Worm (Caenorhabditis elegans): ENCODE results near the gene tlk-1.

The tlk-1 gene

ce11 chrIII:9666239-9666638 is 33.4 kb upstream of the tlk-1 start (continued):
- no peak for TF ChIP-seq C04F5.9 (tag; optimal IDR thresholded peaks at IDR 0.05)
- no peak for TF ChIP-seq nhr-237 (tag; optimal IDR thresholded peaks at IDR 0.05)
- TF ChIP-seq unc-130 (tag; optimal IDR thresholded peaks at IDR 0.05): no peak
- TF ChIP-seq ceh-88 (GFP tag; IDR thresholded peaks at IDR 0.05): no peak
- no peak for TF ChIP-seq zag-1 (tag; optimal IDR thresholded peaks at IDR 0.05)
- TF ChIP-seq fkh-4 (tag; optimal IDR thresholded peaks at IDR 0.05; ENCODE audit: borderline replicate concordance): no peak
- no peak for TF ChIP-seq ceh-8 (GFP tag; optimal IDR thresholded peaks at IDR 0.05)
- no peak for TF ChIP-seq alr-1 (tag; optimal IDR thresholded peaks at IDR 0.05; ENCODE audit: borderline replicate concordance)
- peak; percentile 38 for TF ChIP-seq lin-14 (GFP tag; optimal IDR thresholded peaks at IDR 0.05)
- no peak for TF ChIP-seq ama-1 (optimal IDR thresholded peaks at IDR 0.05)
- peak; percentile 95 for TF ChIP-seq nhr-85 (tag)
- TF ChIP-seq sptf-1 (tag; optimal IDR thresholded peaks at IDR 0.05): no peak
- no peak for TF ChIP-seq nhr-12 (tag; optimal IDR thresholded peaks at IDR 0.05)
- no peak for TF ChIP-seq pqm-1 (tag; optimal IDR thresholded peaks at IDR 0.05)
- TF ChIP-seq zip-4 (GFP tag; optimal IDR thresholded peaks at IDR 0.05): no peak
- TF ChIP-seq hlh-4 (tag; optimal IDR thresholded peaks at IDR 0.05): no peak
- TF ChIP-seq aly-2 (tag; optimal IDR thresholded peaks at IDR 0.05): no peak
- TF ChIP-seq egl-27 (tag; optimal IDR thresholded peaks at IDR 0.05): no peak
- no peak for TF ChIP-seq mef-2 (tag; optimal IDR thresholded peaks at IDR 0.05)
- peak in 1 of 6 experiments; percentile 29 for TF ChIP-seq elt-3 (tag; optimal IDR thresholded peaks at IDR 0.05)
- TF ChIP-seq lir-3 (tag; optimal IDR thresholded peaks at IDR 0.05; ENCODE audit: poor library complexity): no peak
- TF ChIP-seq elt-2 (tag; optimal IDR thresholded peaks at IDR 0.05): peak; percentile 41
- no peak for TF ChIP-seq fkh-8 (tag; optimal IDR thresholded peaks at IDR 0.05)
- TF ChIP-seq unc-98 (GFP tag; IDR thresholded peaks at IDR 0.05): no peak
- TF ChIP-seq ztf-11 (tag; optimal IDR thresholded peaks at IDR 0.05): no peak
- no peak for TF ChIP-seq sox-4 (tag; optimal IDR thresholded peaks at IDR 0.05)
- TF ChIP-seq aha-1 (tag; optimal IDR thresholded peaks at IDR 0.05): no peak
- no peak for TF ChIP-seq sup-37 (GFP tag; optimal IDR thresholded peaks at IDR 0.05)
- TF ChIP-seq F16B12.6 (tag; optimal IDR thresholded peaks at IDR 0.05): no peak
- no peak for TF ChIP-seq unc-86 (tag; optimal IDR thresholded peaks at IDR 0.05)
- no peak for TF ChIP-seq ztf-4 (tag; optimal IDR thresholded peaks at IDR 0.05)
- peak in 1 of 2 experiments; percentile 56 for TF ChIP-seq mdl-1 (tag; optimal IDR thresholded peaks at IDR 0.05)
- peak; percentile 10 for TF ChIP-seq efl-1 (optimal IDR thresholded peaks at IDR 0.05)
- TF ChIP-seq efl-1 (GFP tag; optimal IDR thresholded peaks at IDR 0.05 in 1 of 2): peak in 1 of 2 experiments; percentile 95
- no peak for TF ChIP-seq ces-1 (GFP tag; optimal IDR thresholded peaks at IDR 0.05)
- TF ChIP-seq nhr-19 (GFP tag; conservative IDR thresholded peaks at IDR 0.05): peak; percentile 59
- TF ChIP-seq nhr-84 (tag; optimal IDR thresholded peaks at IDR 0.05): no peak
- TF ChIP-seq efl-3 (GFP tag; optimal IDR thresholded peaks at IDR 0.05): no peak
- no peak for TF ChIP-seq pag-3 (tag; optimal IDR thresholded peaks at IDR 0.05; ENCODE audit: borderline replicate concordance, insufficient read depth)
- peak; percentile 46 for TF ChIP-seq mep-1 (tag; optimal IDR thresholded peaks at IDR 0.05)
- no peak for TF ChIP-seq jun-1 (tag; optimal IDR thresholded peaks at IDR 0.05)
- TF ChIP-seq tbx-2 (tag; optimal IDR thresholded peaks at IDR 0.05): no peak
- TF ChIP-seq mab-9 (GFP tag; IDR thresholded peaks at IDR 0.05): no peak

ce11 chrIII:9666668-9667067 is 33.0 kb upstream of the tlk-1 start:
- TF ChIP-seq dsc-1 (tag; optimal IDR thresholded peaks at IDR 0.05): peak; percentile 37
- TF ChIP-seq isw-1 (GFP tag; IDR thresholded peaks at IDR 0.05): no peak
- peak; percentile 22 for TF ChIP-seq rnt-1 (tag; optimal IDR thresholded peaks at IDR 0.05)
- no peak for TF ChIP-seq nhr-47 (tag; optimal IDR thresholded peaks at IDR 0.05)
- TF ChIP-seq unc-86 (tag; optimal IDR thresholded peaks at IDR 0.05): no peak
- peak in 1 of 2 experiments; percentile 0 for TF ChIP-seq efl-1 (optimal IDR thresholded peaks at IDR 0.05)
- peak in 1 of 2 experiments; percentile 78 for TF ChIP-seq efl-1 (GFP tag; optimal IDR thresholded peaks at IDR 0.05 in 1 of 2)
- peak in 1 of 2 experiments; percentile 46 for TF ChIP-seq mdl-1 (tag; optimal IDR thresholded peaks at IDR 0.05)
- no peak for TF ChIP-seq nhr-20 (tag; optimal IDR thresholded peaks at IDR 0.05)
- TF ChIP-seq alr-1 (tag; optimal IDR thresholded peaks at IDR 0.05; ENCODE audit: borderline replicate concordance): no peak
- TF ChIP-seq unc-98 (GFP tag; IDR thresholded peaks at IDR 0.05): no peak
- TF ChIP-seq unc-62 (GFP tag; optimal IDR thresholded peaks at IDR 0.05): no peak
- peak in 1 of 2 experiments; percentile 40 for TF ChIP-seq lsy-2 (tag; optimal IDR thresholded peaks at IDR 0.05)
- TF ChIP-seq lin-14 (GFP tag; optimal IDR thresholded peaks at IDR 0.05): peak; percentile 44
- TF ChIP-seq nhr-11 (tag; optimal IDR thresholded peaks at IDR 0.05): no peak
- TF ChIP-seq swsn-7 (tag; optimal IDR thresholded peaks at IDR 0.05): no peak
- TF ChIP-seq elt-3 (tag; optimal IDR thresholded peaks at IDR 0.05): peak in 1 of 6 experiments; percentile 22
- TF ChIP-seq fkh-10 (GFP tag; optimal IDR thresholded peaks at IDR 0.05): no peak
- TF ChIP-seq egl-27 (tag; optimal IDR thresholded peaks at IDR 0.05): no peak
- peak; percentile 97 for TF ChIP-seq blmp-1 (tag; optimal IDR thresholded peaks at IDR 0.05)
- TF ChIP-seq ztf-4 (tag; optimal IDR thresholded peaks at IDR 0.05): no peak
- TF ChIP-seq fkh-4 (tag; optimal IDR thresholded peaks at IDR 0.05; ENCODE audit: borderline replicate concordance): no peak

Measured in whole organism, L1 larva.